Worm (Caenorhabditis elegans) whole organism, L4 larva: Measurements from ENCODE around the gene mrp-2.

Source experiments
- D1046.2 ChIP-seq: fragments of 200-800 bp; sonication (Bioruptor generic); IDR thresholded peaks from 2 replicates; pipeline ENCODE4 v1.3.6; 2022; ENCODE audit warnings: missing genetic modification characterization, missing compliant biosample characterization
- F10B5.3 ChIP-seq: sonication (generic microtip); optimal IDR thresholded peaks from 2 replicates; lab custom pipeline; 2016; ENCODE audit warnings: mild to moderate bottlenecking, missing genetic modification characterization, missing compliant biosample characterization
- F37D6.2 ChIP-seq: sonication (generic microtip); optimal IDR thresholded peaks from 2 replicates; lab custom pipeline; 2016; ENCODE audit warnings: mild to moderate bottlenecking, missing genetic modification characterization, missing compliant biosample characterization
- R02D3.7 ChIP-seq: fragments of 150-350 bp; sonication (generic microtip); optimal IDR thresholded peaks from 3 replicates; lab custom pipeline; 2014; ENCODE audit warnings: missing biosample characterization, missing genetic modification characterization
- T20F7.1 ChIP-seq: fragments of 200-800 bp; sonication (Bioruptor generic); optimal IDR thresholded peaks from 2 replicates; lab custom pipeline; 2018; ENCODE audit warnings: mild to moderate bottlenecking, missing genetic modification characterization, missing compliant biosample characterization
- Y48G9A.11 ChIP-seq: fragments of 200-800 bp; sonication (Bioruptor generic); IDR thresholded peaks from 2 replicates; pipeline ENCODE4 v1.3.6; 2022; ENCODE audit warnings: missing genetic modification reagents, missing genetic modification characterization, missing compliant biosample characterization
- Y75B8A.6 ChIP-seq: fragments of 200-800 bp; sonication (Bioruptor generic); IDR thresholded peaks from 2 replicates; pipeline ENCODE4 v1.3.6; 2022; ENCODE audit warnings: missing genetic modification reagents, missing genetic modification characterization, missing compliant biosample characterization
- ZK546.5 ChIP-seq, 2 experiments: sonication (generic microtip); optimal IDR thresholded peaks; 2 replicates each; lab custom pipeline; 2017; ENCODE audit warnings: missing biosample characterization in 2 of 2, missing genetic modification characterization in 2 of 2
- aha-1 ChIP-seq: fragments of 150-350 bp; peaks from one replicate; lab custom pipeline; 2014; ENCODE audit warnings: missing biosample characterization, missing genetic modification characterization
- ama-1 ChIP-seq: fragments of 150-350 bp; optimal IDR thresholded peaks from 2 replicates; lab custom pipeline; 2014; ENCODE audit warnings: inconsistent platforms, mixed read lengths
- arid-1 ChIP-seq: fragments of 200-800 bp; sonication (Bioruptor generic); conservative IDR thresholded peaks from 2 replicates; pipeline ENCODE4 v1.3.6; 2022; ENCODE audit warnings: missing genetic modification reagents, missing genetic modification characterization, missing compliant biosample characterization
- ceh-20 ChIP-seq: fragments of 200-800 bp; sonication (Bioruptor generic); IDR thresholded peaks from 2 replicates; pipeline ENCODE4 v1.3.6; 2022; ENCODE audit warnings: missing genetic modification reagents, missing genetic modification characterization, missing compliant biosample characterization
- ceh-28 ChIP-seq: fragments of 150-350 bp; optimal IDR thresholded peaks from 2 replicates; lab custom pipeline; 2014; ENCODE audit warnings: missing biosample characterization, missing genetic modification reagents, missing genetic modification characterization
- ceh-32 ChIP-seq: sonication (generic microtip); optimal IDR thresholded peaks from 2 replicates; lab custom pipeline; 2016; ENCODE audit warnings: mild to moderate bottlenecking, missing genetic modification characterization, missing compliant biosample characterization; ENCODE audit not compliant: poor library complexity
- ceh-62 ChIP-seq: sonication (generic microtip); optimal IDR thresholded peaks from 2 replicates; lab custom pipeline; 2017; ENCODE audit warnings: missing biosample characterization, missing genetic modification characterization
- dmd-6 ChIP-seq: fragments of 200-800 bp; sonication (Bioruptor generic); IDR thresholded peaks from 2 replicates; pipeline ENCODE4 v1.3.6; 2022; ENCODE audit warnings: missing genetic modification reagents, missing genetic modification characterization, missing compliant biosample characterization
- dpl-1 ChIP-seq: fragments of 150-350 bp; optimal IDR thresholded peaks from 2 replicates; lab custom pipeline; 2014; ENCODE audit warnings: missing biosample characterization, missing genetic modification reagents, missing genetic modification characterization
- gei-8 ChIP-seq: fragments of 200-800 bp; sonication (Bioruptor generic); optimal IDR thresholded peaks from 2 replicates; lab custom pipeline; 2018; ENCODE audit warnings: mild to moderate bottlenecking, missing genetic modification characterization, missing compliant biosample characterization
- hif-1 ChIP-seq, 2 experiments: sonication (generic microtip); optimal IDR thresholded peaks; 2 replicates each; lab custom pipeline; 2016 to 2017; ENCODE audit warnings: missing compliant biosample characterization in 2 of 2, missing genetic modification characterization in 2 of 2, missing genetic modification reagents in 2 of 2, missing genotype in 2 of 2, mild to moderate bottlenecking in 1 of 2
- hlh-11 ChIP-seq: fragments of 200-800 bp; sonication (Bioruptor generic); optimal IDR thresholded peaks from 2 replicates; lab custom pipeline; 2018; ENCODE audit warnings: mild to moderate bottlenecking, missing genetic modification characterization, missing compliant biosample characterization
- hlh-30 ChIP-seq: sonication (generic microtip); optimal IDR thresholded peaks from 2 replicates; lab custom pipeline; 2017; ENCODE audit warnings: antibody characterized with exemption, mild to moderate bottlenecking, missing genetic modification characterization, missing compliant biosample characterization; ENCODE audit not compliant: insufficient read depth
- hmg-1.1 ChIP-seq: fragments of 200-800 bp; sonication (Bioruptor generic); IDR thresholded peaks from 2 replicates; pipeline ENCODE4 v1.3.6; 2022; ENCODE audit warnings: missing genetic modification reagents, missing genetic modification characterization, missing compliant biosample characterization
- jun-1 ChIP-seq: fragments of 150-350 bp; optimal IDR thresholded peaks from 2 replicates; lab custom pipeline; 2014; ENCODE audit warnings: missing biosample characterization, missing genetic modification reagents, missing genetic modification characterization
- lin-1 ChIP-seq: fragments of 200-800 bp; sonication (Bioruptor generic); IDR thresholded peaks from 2 replicates; pipeline ENCODE4 v1.3.6; 2022; ENCODE audit warnings: missing genetic modification reagents, missing genetic modification characterization, missing compliant biosample characterization
- lin-29 ChIP-seq: fragments of 200-800 bp; sonication (Bioruptor generic); IDR thresholded peaks from 2 replicates; pipeline ENCODE4 v1.3.6; 2022; ENCODE audit warnings: missing genetic modification reagents, missing genetic modification characterization, missing compliant biosample characterization
- lir-3 ChIP-seq: sonication (generic microtip); optimal IDR thresholded peaks from 2 replicates; lab custom pipeline; 2016; ENCODE audit warnings: mild to moderate bottlenecking, missing genetic modification characterization, missing compliant biosample characterization
- madf-5 ChIP-seq, 2 experiments: fragments of 200-800 bp; sonication (Bioruptor generic); IDR thresholded peaks; 2 replicates each; pipeline ENCODE4 v1.3.6; 2022; ENCODE audit warnings: missing compliant biosample characterization in 2 of 2, missing genetic modification characterization in 2 of 2
- madf-9 ChIP-seq: fragments of 200-800 bp; sonication (Bioruptor generic); conservative IDR thresholded peaks from 2 replicates; pipeline ENCODE4 v1.3.6; 2022; ENCODE audit warnings: missing genetic modification reagents, missing genetic modification characterization, missing compliant biosample characterization
- mdl-1 ChIP-seq, 2 experiments: fragments of 150-350 bp in 1 of 2; sonication (generic microtip) in 1 of 2; optimal IDR thresholded peaks; 2 replicates each; lab custom pipeline; 2014 to 2017; ENCODE audit warnings: missing biosample characterization in 2 of 2, missing genetic modification characterization in 2 of 2
- mdt-29 ChIP-seq: fragments of 200-800 bp; sonication (Bioruptor generic); IDR thresholded peaks from 2 replicates; pipeline ENCODE4 v1.3.6; 2022; ENCODE audit warnings: missing genetic modification reagents, missing genetic modification characterization, missing compliant biosample characterization
- mep-1 ChIP-seq: fragments of 150-350 bp; sonication (generic microtip); optimal IDR thresholded peaks from 3 replicates; lab custom pipeline; 2014; ENCODE audit warnings: missing biosample characterization, missing genetic modification characterization
- mes-2 ChIP-seq: sonication (generic microtip); optimal IDR thresholded peaks from 2 replicates; lab custom pipeline; 2016; ENCODE audit warnings: missing genotype, mild to moderate bottlenecking, missing genetic modification characterization, missing compliant biosample characterization; ENCODE audit not compliant: poor library complexity, severe bottlenecking
- nhr-11 ChIP-seq: fragments of 150-350 bp; optimal IDR thresholded peaks from 2 replicates; lab custom pipeline; 2014; ENCODE audit warnings: missing biosample characterization, missing genetic modification characterization
- nhr-111 ChIP-seq: fragments of 200-800 bp; sonication (Bioruptor generic); optimal IDR thresholded peaks from 2 replicates; lab custom pipeline; 2018; ENCODE audit warnings: mild to moderate bottlenecking, missing genetic modification characterization, missing compliant biosample characterization
- nhr-237 ChIP-seq: sonication (generic microtip); optimal IDR thresholded peaks from 2 replicates; lab custom pipeline; 2017; ENCODE audit warnings: missing biosample characterization, missing genetic modification characterization
- nhr-25 ChIP-seq: sonication (generic microtip); optimal IDR thresholded peaks from 2 replicates; lab custom pipeline; 2017; ENCODE audit warnings: missing genetic modification characterization, mild to moderate bottlenecking, missing compliant biosample characterization, antibody characterized with exemption, moderate library complexity, borderline replicate concordance; ENCODE audit not compliant: insufficient read depth
- nhr-48 ChIP-seq: sonication (generic microtip); optimal IDR thresholded peaks from 2 replicates; lab custom pipeline; 2016; ENCODE audit warnings: mild to moderate bottlenecking, missing genetic modification characterization, missing compliant biosample characterization
- nhr-6 ChIP-seq: fragments of 150-350 bp; optimal IDR thresholded peaks from 2 replicates; lab custom pipeline; 2014; ENCODE audit warnings: missing biosample characterization, missing genetic modification characterization
- nhr-76 ChIP-seq: fragments of 150-350 bp; optimal IDR thresholded peaks from 2 replicates; lab custom pipeline; 2014; ENCODE audit warnings: missing biosample characterization, missing genetic modification characterization
- nhr-77 ChIP-seq: fragments of 150-350 bp; optimal IDR thresholded peaks from 2 replicates; lab custom pipeline; 2014; ENCODE audit warnings: missing biosample characterization, missing genetic modification characterization
- pha-4 ChIP-seq, 2 experiments: fragments of 150-350 bp in 1 of 2; fragments of 200-800 bp in 1 of 2; sonication (Bioruptor generic) in 1 of 2; IDR thresholded peaks in 1 of 2; optimal IDR thresholded peaks in 1 of 2; 2 replicates each; pipeline versions ENCODE4 v1.3.6 to Lab custom; 2014 to 2022; ENCODE audit warnings: missing genetic modification characterization in 2 of 2, missing genetic modification reagents in 2 of 2, missing biosample characterization in 1 of 2, missing compliant biosample characterization in 1 of 2
- pqm-1 ChIP-seq: sonication (generic microtip); optimal IDR thresholded peaks from 2 replicates; lab custom pipeline; 2017; ENCODE audit warnings: missing biosample characterization, missing genetic modification characterization
- rbr-2 ChIP-seq: sonication (generic microtip); optimal IDR thresholded peaks from 2 replicates; lab custom pipeline; 2016; ENCODE audit warnings: missing genotype, missing genetic modification characterization, missing compliant biosample characterization
- spr-1 ChIP-seq: sonication (generic microtip); optimal IDR thresholded peaks from 2 replicates; lab custom pipeline; 2016; ENCODE audit warnings: mild to moderate bottlenecking, missing genetic modification characterization, missing compliant biosample characterization
- spr-3 ChIP-seq: fragments of 200-800 bp; sonication (Bioruptor generic); optimal IDR thresholded peaks from 2 replicates; lab custom pipeline; 2018; ENCODE audit warnings: mild to moderate bottlenecking, missing genetic modification characterization, missing compliant biosample characterization
- tag-97 ChIP-seq: fragments of 200-800 bp; sonication (Bioruptor generic); IDR thresholded peaks from 2 replicates; pipeline ENCODE4 v1.3.6; 2022; ENCODE audit warnings: missing genetic modification characterization, missing compliant biosample characterization
- unc-39 ChIP-seq: sonication (generic microtip); optimal IDR thresholded peaks from 2 replicates; lab custom pipeline; 2017; ENCODE audit warnings: missing biosample characterization, missing genetic modification characterization
- zfp-2 ChIP-seq: sonication (generic microtip); optimal IDR thresholded peaks from 2 replicates; lab custom pipeline; 2016; ENCODE audit warnings: mild to moderate bottlenecking, missing genetic modification characterization, missing compliant biosample characterization
- zip-2 ChIP-seq: fragments of 150-350 bp; optimal IDR thresholded peaks from 2 replicates; lab custom pipeline; 2014; ENCODE audit warnings: missing biosample characterization, missing genetic modification characterization
- ztf-7 ChIP-seq: fragments of 150-350 bp; optimal IDR thresholded peaks from 2 replicates; lab custom pipeline; 2014; ENCODE audit warnings: missing biosample characterization, missing genetic modification characterization

mrp-2 gene

DNA sequence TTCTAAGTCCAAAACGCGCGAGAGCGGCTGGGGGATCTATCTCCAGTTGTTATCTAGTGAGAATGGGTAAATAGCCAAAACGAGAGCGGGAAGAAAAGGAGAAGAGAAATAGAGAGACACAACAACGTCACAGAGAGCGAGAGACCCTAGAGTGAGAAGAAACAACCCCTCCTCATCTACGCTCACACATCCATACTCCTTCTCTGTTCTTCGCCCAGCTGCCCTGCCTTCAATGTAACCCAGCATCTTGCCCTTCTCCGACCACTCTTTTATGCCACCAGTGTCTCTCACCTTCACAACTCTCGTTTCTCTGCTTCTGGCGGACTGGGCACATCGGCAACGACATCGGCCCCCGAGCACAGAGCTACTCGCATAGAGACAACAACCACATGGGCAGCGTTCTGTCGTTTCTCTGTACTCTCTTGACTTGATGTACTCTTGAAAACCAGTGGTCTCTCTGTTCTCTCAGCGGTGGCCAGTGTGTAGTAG, 20.8 kb upstream of the mrp-2 start:
- no peak for TF ChIP-seq nhr-111
- TF ChIP-seq hlh-30 (tag; lab: Kevin White, UChicago), result peak; percentile 92
- TF ChIP-seq unc-39 (tag; lab: Kevin White, UChicago), result no peak
- TF ChIP-seq jun-1, result peak; percentile 19
- TF ChIP-seq ceh-62 (tag; lab: Kevin White, UChicago), result no peak
- TF ChIP-seq ceh-20 (GFP tag; lab: Robert Waterston, UW), result 0 out of 2 replicates have a peak, but pooled peaks have one; percentile 40
- no peak for TF ChIP-seq zip-2
- peak; percentile 54 for TF ChIP-seq nhr-6
- peak; percentile 96 for TF ChIP-seq hmg-1.1 (GFP tag; lab: Robert Waterston, UW)
- TF ChIP-seq R02D3.7 (tag; lab: Kevin White, UChicago), result no peak
- no peak for TF ChIP-seq mdt-29 (GFP tag; lab: Robert Waterston, UW)
- TF ChIP-seq spr-1 (tag; lab: Kevin White, UChicago), result peak; percentile 60
- peak; percentile 61 for TF ChIP-seq nhr-48 (tag; lab: Kevin White, UChicago)
- peak; percentile 31 for TF ChIP-seq ceh-32
- peak; percentile 51 for TF ChIP-seq mes-2 (tag; lab: Kevin White, UChicago)
- peak in 1 of 2 experiments; percentile 72 for TF ChIP-seq hif-1 (tag; optimal IDR thresholded peaks at IDR 0.05; lab: Kevin White, UChicago)
- TF ChIP-seq madf-9 (GFP tag; lab: Robert Waterston, UW), result 0 out of 2 replicates have a peak, but pooled peaks have one; percentile 50
- TF ChIP-seq F10B5.3 (tag; lab: Kevin White, UChicago), result peak; percentile 38
- no peak for TF ChIP-seq ZK546.5 (tag; optimal IDR thresholded peaks at IDR 0.05; lab: Kevin White, UChicago)
- TF ChIP-seq F37D6.2 (tag; lab: Kevin White, UChicago), result peak; percentile 63
- peak; percentile 21 for TF ChIP-seq spr-3 (GFP tag; lab: Kevin White, UChicago)
- peak; percentile 90 for TF ChIP-seq nhr-11 (tag; lab: Kevin White, UChicago)
- peak; percentile 74 for TF ChIP-seq nhr-25 (tag; lab: Kevin White, UChicago)
- TF ChIP-seq T20F7.1, result peak; percentile 52
- peak; percentile 99 for TF ChIP-seq aha-1 (tag; lab: Kevin White, UChicago)
- TF ChIP-seq mdl-1 (tag; optimal IDR thresholded peaks at IDR 0.05; lab: Kevin White, UChicago), result peak; percentile 80 to 97
- peak; percentile 66; the same call in 1 of the 2 replicates for TF ChIP-seq arid-1 (GFP tag; lab: Robert Waterston, UW)
- no peak for TF ChIP-seq Y48G9A.11 (GFP tag; lab: Robert Waterston, UW)
- TF ChIP-seq ceh-28 (tag; lab: Kevin White, UChicago), result no peak
- TF ChIP-seq rbr-2 (tag; lab: Kevin White, UChicago), result peak; percentile 92
- no peak for TF ChIP-seq gei-8 (GFP tag; lab: Kevin White, UChicago)
- no peak for TF ChIP-seq nhr-237 (tag; lab: Kevin White, UChicago)
- no peak for TF ChIP-seq nhr-76 (tag; lab: Kevin White, UChicago)
- TF ChIP-seq zfp-2 (tag; lab: Kevin White, UChicago), result no peak
- peak; percentile 35 for TF ChIP-seq pqm-1
- TF ChIP-seq lin-29 (GFP tag; lab: Robert Waterston, UW), result no peak
- no peak for TF ChIP-seq madf-5 (GFP tag; IDR thresholded peaks at IDR 0.05; lab: Robert Waterston, UW)
- TF ChIP-seq pha-4 (GFP tag; IDR thresholded peaks at IDR 0.05; lab: Robert Waterston, UW), result peak; percentile 67; the same call in 1 of the 2 replicates
- peak; percentile 47 for TF ChIP-seq pha-4 (tag; optimal IDR thresholded peaks at IDR 0.05; lab: Kevin White, UChicago)
- TF ChIP-seq hlh-11 (tag; lab: Kevin White, UChicago), result peak; percentile 96
- TF ChIP-seq mep-1 (tag; lab: Kevin White, UChicago), result peak; percentile 97
- peak; percentile 75 for TF ChIP-seq ztf-7 (tag; lab: Kevin White, UChicago)
- TF ChIP-seq dmd-6 (GFP tag; lab: Robert Waterston, UW), result peak; percentile 84
- no peak for TF ChIP-seq tag-97
- no peak for TF ChIP-seq lin-1 (GFP tag; lab: Robert Waterston, UW)
- peak; percentile 12 for TF ChIP-seq dpl-1 (GFP tag; lab: Kevin White, UChicago)
- peak; percentile 92 for TF ChIP-seq nhr-77
- no peak for TF ChIP-seq D1046.2 (GFP tag; lab: Robert Waterston, UW)
- no peak for TF ChIP-seq lir-3 (tag; lab: Kevin White, UChicago)
- no peak for TF ChIP-seq Y75B8A.6 (GFP tag; lab: Robert Waterston, UW)
- TF ChIP-seq ama-1 (lab: Kevin White, UChicago), result no peak
